Fruit fly (Drosophila melanogaster): ENCODE results near the gene Taf8.

Gene Taf8

DNA sequence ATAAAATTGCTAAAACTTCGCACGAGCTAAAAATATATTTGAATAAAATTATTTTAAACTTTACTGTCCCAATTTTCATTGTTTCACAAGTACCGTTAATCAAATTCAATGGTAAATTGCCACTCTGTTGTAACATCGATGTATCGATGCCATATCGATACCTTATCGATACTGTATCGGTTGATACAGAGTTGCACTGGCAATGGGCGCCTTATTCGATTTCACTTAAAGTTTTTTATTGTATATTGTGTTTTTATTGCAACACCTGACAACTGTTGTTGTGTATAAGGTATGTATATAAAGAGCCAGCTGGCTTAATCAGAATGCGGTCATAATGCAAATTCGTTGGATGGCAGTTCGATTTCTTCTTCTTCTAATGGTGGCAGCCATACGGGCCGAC, 36.5 kb downstream of the Taf8 start, which contains the start of gene CG43229:
TSS of gene CG43229 (plus strand) at position 246 of the 400 bp plus-strand sequence.
- TF ChIP-seq pan (optimal IDR thresholded peaks at IDR 0.05) (no peak), Dfd (GFP tag; optimal IDR thresholded peaks at IDR 0.05) (no peak), Jra (GFP tag; optimal IDR thresholded peaks at IDR 0.05) (no peak)

dm6 chrX:18139950-18140349, 38.2 kb downstream of the Taf8 start:
- TF ChIP-seq Vsx2 (GFP tag; optimal IDR thresholded peaks at IDR 0.05; ENCODE audit: partially characterized antibody) (no peak), Dfd (GFP tag; optimal IDR thresholded peaks at IDR 0.05) (no peak), jim (GFP tag; optimal IDR thresholded peaks at IDR 0.05) (no peak)

DNA sequence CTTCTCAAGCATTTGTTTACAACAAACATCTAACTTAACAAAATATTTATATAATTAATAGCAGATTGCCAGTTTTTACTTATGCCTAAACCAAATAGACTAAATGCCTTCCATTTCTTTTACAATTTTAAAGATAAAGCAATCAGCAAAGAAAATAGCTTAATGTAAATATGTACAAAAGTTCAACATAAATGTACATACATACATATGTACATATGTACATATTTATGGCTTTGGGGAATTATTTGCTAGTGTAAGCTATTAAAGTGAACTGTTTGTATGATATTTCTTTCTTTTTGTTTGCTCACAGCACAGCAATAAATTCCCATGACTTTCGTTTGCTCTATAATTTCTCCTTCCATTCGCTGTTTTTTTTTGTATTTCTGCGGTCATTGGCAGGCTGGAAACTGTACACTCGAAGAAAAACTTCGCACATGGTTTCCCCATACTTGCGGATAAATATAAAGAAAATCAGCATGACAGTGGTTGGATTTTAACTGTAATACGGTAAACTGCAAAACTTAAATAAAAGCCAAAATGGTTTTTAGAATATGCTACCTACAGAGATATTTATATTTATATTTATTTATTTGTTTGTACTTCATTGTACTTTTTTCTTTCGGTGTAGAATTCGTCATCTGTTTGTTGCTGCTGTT, 39.3 kb downstream of the Taf8 start:
- no peak for TF ChIP-seq Vsx2 (GFP tag; optimal IDR thresholded peaks at IDR 0.05; ENCODE audit: partially characterized antibody)
- no peak for TF ChIP-seq rgr (GFP tag; optimal IDR thresholded peaks at IDR 0.05)
- TF ChIP-seq foxo (GFP tag; optimal IDR thresholded peaks at IDR 0.05) = no peak
- no peak for TF ChIP-seq usp (GFP tag; optimal IDR thresholded peaks at IDR 0.05)
- TF ChIP-seq GATAd (GFP tag; optimal IDR thresholded peaks at IDR 0.05) = no peak
- no peak for TF ChIP-seq Myc (optimal IDR thresholded peaks at IDR 0.05)
- no peak for TF ChIP-seq Dfd (GFP tag; optimal IDR thresholded peaks at IDR 0.05)
- TF ChIP-seq jim (GFP tag; optimal IDR thresholded peaks at IDR 0.05) = no peak
- no peak for TF ChIP-seq Jra (GFP tag; optimal IDR thresholded peaks at IDR 0.05)
- no peak for TF ChIP-seq Mio (GFP tag; optimal IDR thresholded peaks at IDR 0.05)
- no peak for TF ChIP-seq CG32264 (GFP tag; optimal IDR thresholded peaks at IDR 0.05)

dm6 chrX:18149292-18149691, 47.5 kb downstream of the Taf8 start:
- no peak for TF ChIP-seq Mio (GFP tag; optimal IDR thresholded peaks at IDR 0.05)
- TF ChIP-seq Hr83 (GFP tag; optimal IDR thresholded peaks at IDR 0.05; ENCODE audit: poor library complexity, severe bottlenecking) = no peak
- TF ChIP-seq Vsx2 (GFP tag; optimal IDR thresholded peaks at IDR 0.05; ENCODE audit: partially characterized antibody) = no peak

- TF ChIP-seq dsf (GFP tag; optimal IDR thresholded peaks at IDR 0.05; ENCODE audit: borderline replicate concordance) (no peak), Rel (GFP tag; optimal IDR thresholded peaks at IDR 0.05) (no peak), Rel (tag; optimal IDR thresholded peaks at IDR 0.05) (no peak), fru (GFP tag; optimal IDR thresholded peaks at IDR 0.05) (no peak), rgr (GFP tag; optimal IDR thresholded peaks at IDR 0.05) (no peak), h (GFP tag; optimal IDR thresholded peaks at IDR 0.05) (no peak), sage (GFP tag; optimal IDR thresholded peaks at IDR 0.05) (no peak), Hr83 (GFP tag; optimal IDR thresholded peaks at IDR 0.05; ENCODE audit: poor library complexity, severe bottlenecking) (no peak), tai (GFP tag; optimal IDR thresholded peaks at IDR 0.05) (no peak), CrebA (GFP tag; optimal IDR thresholded peaks at IDR 0.05; ENCODE audit: borderline replicate concordance) (no peak), psq (GFP tag; optimal IDR thresholded peaks at IDR 0.05) (no peak), HLH106 (tag; optimal IDR thresholded peaks at IDR 0.05) (no peak), Dfd (GFP tag; optimal IDR thresholded peaks at IDR 0.05) (no peak), OdsH (GFP tag; optimal IDR thresholded peaks at IDR 0.05) (no peak), Myc (optimal IDR thresholded peaks at IDR 0.05) (no peak), br (GFP tag; optimal IDR thresholded peaks at IDR 0.05) (no peak), Abd-B (GFP tag; optimal IDR thresholded peaks at IDR 0.05) (no peak), foxo (GFP tag; optimal IDR thresholded peaks at IDR 0.05) (no peak), sv (GFP tag; optimal IDR thresholded peaks at IDR 0.05) (no peak), dl (GFP tag; optimal IDR thresholded peaks at IDR 0.05; ENCODE audit: insufficient read depth in 1 of 2, partially characterized antibody in 2 of 2) (no peak)
These were observed 49.6 kb downstream of the Taf8 start for dm6 chrX:18151323-18151722.

dm6 chrX:18153001-18153400, 51.2 kb downstream of the Taf8 start:
- no peak for TF ChIP-seq h (GFP tag; optimal IDR thresholded peaks at IDR 0.05)

Data from whole organism, wandering third instar larva.